Worm (Caenorhabditis elegans): ENCODE data around the gene F56C4.1.

The F56C4.1 gene

DNA sequence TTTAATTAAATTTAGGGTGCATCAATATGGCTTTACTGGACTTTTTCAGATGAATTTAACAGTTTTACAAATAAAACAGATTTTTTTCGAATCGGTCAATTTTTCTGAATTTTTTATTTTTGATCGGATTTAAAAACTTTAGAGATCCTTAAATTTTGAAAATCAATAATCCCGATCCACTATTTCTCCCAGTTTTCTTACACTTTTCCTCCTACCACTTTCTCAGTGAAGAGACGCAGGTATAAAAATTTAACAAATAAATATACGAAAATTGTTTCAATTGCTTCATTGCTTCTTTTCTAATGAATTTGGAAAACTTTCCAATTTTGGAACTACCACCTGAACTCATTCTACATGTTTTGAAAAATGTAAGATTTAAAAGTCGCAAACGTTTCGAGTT is 27.4 kb downstream of the F56C4.1 start, which contains the start of gene K08C7.7:
K08C7.7 (plus strand) TSS at position 301 of the 400 bp plus-strand sequence.
- TF ChIP-seq lin-11 (tag; optimal IDR thresholded peaks at IDR 0.05) (no peak), ceh-2 (tag; optimal IDR thresholded peaks at IDR 0.05) (no peak), ceh-48 (tag; optimal IDR thresholded peaks at IDR 0.05) (no peak), eyg-1 (tag; optimal IDR thresholded peaks at IDR 0.05) (no peak), unc-55 (GFP tag; optimal IDR thresholded peaks at IDR 0.05) (no peak), pat-9 (tag; optimal IDR thresholded peaks at IDR 0.05) (no peak), elt-2 (tag; optimal IDR thresholded peaks at IDR 0.05) (no peak), pha-4 (tag; optimal IDR thresholded peaks at IDR 0.05) (no peak), T23F11.4 (GFP tag; optimal IDR thresholded peaks at IDR 0.05) (no peak), pqm-1 (tag; optimal IDR thresholded peaks at IDR 0.05) (no peak), ama-1 (optimal IDR thresholded peaks at IDR 0.05) (no peak), hlh-30 (tag; optimal IDR thresholded peaks at IDR 0.05; ENCODE audit: insufficient read depth) (no peak), ceh-24 (tag; optimal IDR thresholded peaks at IDR 0.05) (no peak), ahr-1 (tag; optimal IDR thresholded peaks at IDR 0.05) (no peak), ceh-18 (tag; optimal IDR thresholded peaks at IDR 0.05) (no peak), sox-4 (tag; optimal IDR thresholded peaks at IDR 0.05) (no peak), nfya-1 (tag; optimal IDR thresholded peaks at IDR 0.05) (no peak)

DNA sequence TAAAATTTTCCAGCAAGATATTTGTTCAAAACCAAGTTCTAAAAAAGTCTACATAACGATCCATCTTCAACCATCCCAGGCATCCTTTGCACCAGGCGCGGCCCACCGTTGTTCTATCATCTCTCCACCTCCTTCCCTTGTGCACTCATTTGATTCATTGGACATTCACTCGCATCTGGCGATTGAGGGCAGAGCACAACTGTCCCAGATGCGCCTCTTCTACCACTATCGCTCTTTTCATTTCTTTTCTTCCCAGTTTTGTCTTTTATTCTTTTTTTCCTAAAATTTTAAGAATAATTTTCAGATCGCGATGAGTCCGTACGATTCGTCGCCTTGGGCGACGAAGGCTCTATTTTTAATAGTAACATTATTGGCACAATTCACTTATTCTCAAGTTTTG is 29.8 kb downstream of the F56C4.1 start, which contains the start of gene epi-1:
epi-1 (plus strand) TSS at position 301 of the 400 bp plus-strand sequence.
- no peak for TF ChIP-seq syd-9 (tag; optimal IDR thresholded peaks at IDR 0.05)
- peak; percentile 2 for TF ChIP-seq hlh-8 (tag; optimal IDR thresholded peaks at IDR 0.05)
- TF ChIP-seq T23F11.4 (GFP tag; optimal IDR thresholded peaks at IDR 0.05) = no peak

DNA sequence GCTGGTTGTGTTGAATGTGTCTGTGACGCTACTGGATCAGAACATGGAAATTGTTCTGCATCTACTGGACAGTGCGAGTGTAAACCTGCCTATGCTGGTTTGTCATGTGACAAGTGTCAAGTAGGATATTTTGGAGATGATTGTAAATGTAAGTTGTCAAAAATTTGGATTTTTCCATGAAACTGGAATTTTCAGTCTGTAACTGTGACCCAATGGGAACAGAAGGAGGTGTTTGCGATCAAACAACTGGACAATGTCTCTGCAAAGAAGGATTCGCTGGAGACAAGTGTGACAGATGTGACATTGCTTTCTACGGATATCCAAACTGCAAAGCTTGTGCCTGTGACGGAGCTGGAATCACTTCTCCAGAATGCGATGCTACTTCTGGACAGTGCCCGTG is 31.8 kb downstream of the F56C4.1 start:
- no peak for TF ChIP-seq fkh-10 (GFP tag; optimal IDR thresholded peaks at IDR 0.05)
- TF ChIP-seq K02D7.2 (tag; optimal IDR thresholded peaks at IDR 0.05) = no peak
- TF ChIP-seq C08G9.2 (tag; optimal IDR thresholded peaks at IDR 0.05) = no peak

DNA sequence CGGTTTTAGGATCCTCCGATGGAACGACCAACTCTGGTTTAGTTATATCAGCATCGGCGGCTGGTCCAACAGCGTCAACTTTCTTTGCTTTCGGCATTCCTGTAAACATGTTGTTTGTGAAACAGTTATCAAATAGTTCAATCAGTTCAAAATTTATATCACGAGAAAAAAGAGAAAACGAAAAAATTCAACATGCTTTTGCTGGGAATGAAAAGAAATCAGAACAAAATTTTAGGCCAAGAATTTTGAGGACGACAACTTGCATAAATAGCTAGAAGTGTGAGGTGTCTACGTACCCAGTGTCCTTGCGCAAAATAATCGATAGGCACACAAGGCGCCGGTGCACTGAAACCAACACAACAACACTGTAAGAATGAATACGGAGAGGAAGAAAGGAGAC is 43.6 kb downstream of the F56C4.1 start, which contains the start of gene K08C7.4:
K08C7.4 (minus strand) TSS at position 101 of the 400 bp plus-strand sequence.
- no peak for TF ChIP-seq fkh-6 (tag; optimal IDR thresholded peaks at IDR 0.05)
- no peak for TF ChIP-seq madf-2 (tag; optimal IDR thresholded peaks at IDR 0.05)
- TF ChIP-seq ceh-34 (tag; optimal IDR thresholded peaks at IDR 0.05) = no peak
- TF ChIP-seq mec-3 (tag; optimal IDR thresholded peaks at IDR 0.05; ENCODE audit: borderline replicate concordance) = no peak
- TF ChIP-seq unc-86 (tag; optimal IDR thresholded peaks at IDR 0.05) = no peak
- no peak for TF ChIP-seq lim-6 (tag; optimal IDR thresholded peaks at IDR 0.05)
- TF ChIP-seq pax-1 (tag; optimal IDR thresholded peaks at IDR 0.05) = no peak
- TF ChIP-seq C38D4.7 (GFP tag; optimal IDR thresholded peaks at IDR 0.05) = no peak
- TF ChIP-seq elt-2 (tag; optimal IDR thresholded peaks at IDR 0.05) = no peak
- TF ChIP-seq ceh-31 (tag; optimal IDR thresholded peaks at IDR 0.05) = no peak
- no peak for TF ChIP-seq C08G9.2 (tag; optimal IDR thresholded peaks at IDR 0.05)
- TF ChIP-seq pha-4 (tag; optimal IDR thresholded peaks at IDR 0.05) = no peak
- TF ChIP-seq nhr-232 (tag; optimal IDR thresholded peaks at IDR 0.05) = no peak
- no peak for TF ChIP-seq pag-3 (tag; optimal IDR thresholded peaks at IDR 0.05; ENCODE audit: borderline replicate concordance)

DNA sequence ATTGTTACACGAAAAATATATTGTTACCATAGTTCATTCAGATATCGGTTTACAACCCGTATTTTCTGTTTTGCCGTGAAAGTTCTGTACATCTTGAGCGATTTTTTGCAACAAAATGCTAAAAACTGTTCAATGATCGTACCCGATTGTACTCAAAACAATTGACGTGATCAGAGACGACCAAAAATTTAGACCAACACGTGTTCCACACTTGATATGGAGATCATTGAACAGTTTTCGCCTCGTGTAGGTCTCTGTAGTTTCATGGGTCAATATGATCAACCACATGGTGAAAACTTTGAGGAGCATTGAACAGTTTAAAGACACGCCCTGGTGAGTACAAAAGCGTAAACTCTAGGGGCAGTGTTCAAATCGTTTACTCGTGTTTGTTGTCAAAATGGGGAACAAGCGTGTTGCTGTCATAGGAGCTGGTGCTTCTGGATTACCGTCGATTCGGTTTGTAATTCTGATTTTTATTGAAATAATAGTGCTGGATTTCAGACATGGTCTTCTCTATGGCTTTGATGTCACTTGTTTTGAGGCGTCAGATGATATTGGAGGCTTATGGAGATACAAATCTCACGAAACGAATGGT is 45.5 kb downstream of the F56C4.1 start, which contains the start of gene fmo-2:
fmo-2 (plus strand) TSS at position 370 of the 595 bp plus-strand sequence.
- no peak for TF ChIP-seq nhr-11 (tag; optimal IDR thresholded peaks at IDR 0.05)
- TF ChIP-seq K09A11.1 (tag; optimal IDR thresholded peaks at IDR 0.05; ENCODE audit: insufficient read depth) = no peak
- TF ChIP-seq ceh-18 (tag; optimal IDR thresholded peaks at IDR 0.05) = no peak
- TF ChIP-seq ets-4 (tag; optimal IDR thresholded peaks at IDR 0.05) = no peak
- TF ChIP-seq gmeb-2 (tag; optimal IDR thresholded peaks at IDR 0.05) = no peak
- TF ChIP-seq fkh-6 (tag; optimal IDR thresholded peaks at IDR 0.05) = no peak
- TF ChIP-seq ref-2 (tag; optimal IDR thresholded peaks at IDR 0.05) = no peak
- no peak for TF ChIP-seq ceh-19 (GFP tag; optimal IDR thresholded peaks at IDR 0.05)

Measured in whole organism, late embryonic.